Fruit fly (Drosophila melanogaster): Measurements from ENCODE around the gene CG12728.
"Not testable (repeated sequence)": the region's sequence is repeated elsewhere in the genome, so short reads cannot be mapped to it uniquely, and the experiment has no call there.

CG12728 gene

dm6 chrX:5941824-5942223 is 582 bp upstream of the CG12728 start:
- no peak for TF ChIP-seq Jra (GFP tag; optimal IDR thresholded peaks at IDR 0.05)
- TF ChIP-seq N (GFP tag; optimal IDR thresholded peaks at IDR 0.05), result no peak
- TF ChIP-seq Myc (optimal IDR thresholded peaks at IDR 0.05), result no peak
- TF ChIP-seq sage (GFP tag; optimal IDR thresholded peaks at IDR 0.05), result peak; percentile 26
- no peak for TF ChIP-seq pan (optimal IDR thresholded peaks at IDR 0.05)
- TF ChIP-seq h (GFP tag; optimal IDR thresholded peaks at IDR 0.05), result no peak
- no peak for TF ChIP-seq Hr83 (GFP tag; optimal IDR thresholded peaks at IDR 0.05; ENCODE audit: poor library complexity, severe bottlenecking)

- not testable (repeated sequence) for TF ChIP-seq psq (GFP tag; optimal IDR thresholded peaks at IDR 0.05); sage (GFP tag; optimal IDR thresholded peaks at IDR 0.05); Myc (optimal IDR thresholded peaks at IDR 0.05)
Measured at dm6 chrX:5945052-5945830, 2.8 kb downstream of the CG12728 start, which contains the start of gene CG32756. CG32756 (plus strand) TSS chrX:5945682.

dm6 chrX:5947870-5948498 is 5.6 kb downstream of the CG12728 start, which contains the start of gene CG6041:
CG6041 (plus strand) TSS chrX:5948160.
- TF ChIP-seq CG32264 (GFP tag; optimal IDR thresholded peaks at IDR 0.05), result no peak

dm6 chrX:5949951-5950350 is 7.5 kb downstream of the CG12728 start, which contains the start of gene CG32755:
CG32755 (plus strand) TSS chrX:5950251.
- TF ChIP-seq Rel (GFP tag; optimal IDR thresholded peaks at IDR 0.05) (no peak), Rel (tag; optimal IDR thresholded peaks at IDR 0.05) (no peak), Sp1 (GFP tag; optimal IDR thresholded peaks at IDR 0.05) (no peak), foxo (GFP tag; optimal IDR thresholded peaks at IDR 0.05) (no peak), brk (GFP tag; optimal IDR thresholded peaks at IDR 0.05) (no peak), dmrt93B (GFP tag; optimal IDR thresholded peaks at IDR 0.05) (no peak), Myc (optimal IDR thresholded peaks at IDR 0.05) (no peak), psq (GFP tag; optimal IDR thresholded peaks at IDR 0.05) (no peak), sage (GFP tag; optimal IDR thresholded peaks at IDR 0.05) (no peak), pan (optimal IDR thresholded peaks at IDR 0.05) (no peak), lola (GFP tag; optimal IDR thresholded peaks at IDR 0.05) (no peak), N (GFP tag; optimal IDR thresholded peaks at IDR 0.05) (no peak), ey (GFP tag; optimal IDR thresholded peaks at IDR 0.05) (no peak), Dif (GFP tag; optimal IDR thresholded peaks at IDR 0.05; ENCODE audit: partially characterized antibody) (no peak), sv (GFP tag; optimal IDR thresholded peaks at IDR 0.05) (no peak), Hnf4 (GFP tag; optimal IDR thresholded peaks at IDR 0.05) (no peak)

- TF ChIP-seq Dfd (GFP tag; optimal IDR thresholded peaks at IDR 0.05) (no peak), Hr83 (GFP tag; optimal IDR thresholded peaks at IDR 0.05; ENCODE audit: poor library complexity, severe bottlenecking) (no peak), brk (GFP tag; optimal IDR thresholded peaks at IDR 0.05) (no peak), ey (GFP tag; optimal IDR thresholded peaks at IDR 0.05) (no peak), psq (GFP tag; optimal IDR thresholded peaks at IDR 0.05) (no peak), CrebA (GFP tag; optimal IDR thresholded peaks at IDR 0.05; ENCODE audit: borderline replicate concordance) (no peak), N (GFP tag; optimal IDR thresholded peaks at IDR 0.05) (no peak), sv (GFP tag; optimal IDR thresholded peaks at IDR 0.05) (no peak), Sp1 (GFP tag; optimal IDR thresholded peaks at IDR 0.05) (no peak), lola (GFP tag; optimal IDR thresholded peaks at IDR 0.05) (no peak), dl (GFP tag; optimal IDR thresholded peaks at IDR 0.05; ENCODE audit: insufficient read depth in 1 of 2, partially characterized antibody in 2 of 2) (no peak), CG9705 (GFP tag; optimal IDR thresholded peaks at IDR 0.05) (no peak), dsf (GFP tag; optimal IDR thresholded peaks at IDR 0.05; ENCODE audit: borderline replicate concordance) (no peak), HLH106 (tag; optimal IDR thresholded peaks at IDR 0.05) (no peak), OdsH (GFP tag; optimal IDR thresholded peaks at IDR 0.05) (no peak), Hr78 (GFP tag; optimal IDR thresholded peaks at IDR 0.05) (no peak), pan (optimal IDR thresholded peaks at IDR 0.05) (no peak), woc (GFP tag; optimal IDR thresholded peaks at IDR 0.05) (no peak)
Measured at dm6 chrX:5952265-5952664, 9.9 kb downstream of the CG12728 start, which contains the start of gene CG6048. CG6048 (plus strand) TSS chrX:5952565.
